Worm (Caenorhabditis elegans): ENCODE measurements around the gene F55H2.7.

DNA sequence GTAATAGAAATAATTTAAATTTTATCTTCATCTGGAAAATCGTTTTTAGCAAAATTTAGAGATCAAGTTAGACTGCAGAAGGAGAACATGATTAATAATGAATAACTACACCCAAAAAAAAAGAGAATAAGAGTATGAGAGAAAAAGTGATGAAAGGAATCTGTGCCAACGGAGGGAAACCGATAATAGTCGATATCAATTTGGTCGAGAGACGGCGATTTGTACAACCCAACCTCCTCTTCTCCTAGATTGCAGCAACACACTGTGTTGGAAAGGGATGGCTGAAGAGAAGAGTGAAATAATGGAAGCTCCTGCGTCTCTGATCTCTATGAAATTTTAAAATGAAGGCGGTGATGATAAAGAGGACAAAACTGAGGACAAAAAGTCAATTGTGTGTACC lies 41.5 kb downstream of the F55H2.7 start:
- TF ChIP-seq aha-1 (tag; optimal IDR thresholded peaks at IDR 0.05) (no peak), nhr-11 (tag; optimal IDR thresholded peaks at IDR 0.05) (no peak)

All from whole organism, L1 larva.